Fruit fly (Drosophila melanogaster) whole organism: ENCODE measurements around the gene nebu.

Experiments used
- CG8478 ChIP-seq: fragments of >200 bp; optimal IDR thresholded peaks from 2 replicates; lab custom pipeline; 2018; ENCODE audit warnings: inconsistent platforms
- Dll ChIP-seq: fragments of >200 bp; optimal IDR thresholded peaks from 2 replicates; lab custom pipeline; 2017
- EcR ChIP-seq, 2 experiments: fragments of >200 bp; optimal IDR thresholded peaks; 2 replicates each; lab custom pipeline; 2017; ENCODE audit warnings: missing biosample characterization in 2 of 2, missing genetic modification characterization in 2 of 2, missing genetic modification reagents in 2 of 2
- pan ChIP-seq: fragments of >200 bp; optimal IDR thresholded peaks from 2 replicates; lab custom pipeline; 2017
- psq ChIP-seq: fragments of >200 bp; optimal IDR thresholded peaks from 2 replicates; lab custom pipeline; 2017
- usp ChIP-seq: fragments of >200 bp; optimal IDR thresholded peaks from 2 replicates; lab custom pipeline; 2017; ENCODE audit warnings: missing biosample characterization, missing genetic modification characterization, mixed read lengths

- TF ChIP-seq EcR (GFP tag; optimal IDR thresholded peaks at IDR 0.05; lab: Kevin White, UChicago) (no peak), Dll (lab: Kevin White, UChicago) (no peak), pan (lab: Kevin White, UChicago) (no peak), usp (GFP tag; lab: Kevin White, UChicago) (no peak), psq (no peak), CG8478 (no peak)
Measured at dm6 chr3L:12803159-12804034, 39.5 kb downstream of the nebu start.
